Worm (Caenorhabditis elegans): Measurements from ENCODE around the gene col-150.

The col-150 gene

ce11 chrV:10255005-10255472 lies 39.4 kb downstream of the col-150 start, which contains the start of gene rop-1:
Gene rop-1, minus strand, starts transcription at chrV:10255055.
- peak; percentile 35 for TF ChIP-seq lin-14 (GFP tag; optimal IDR thresholded peaks at IDR 0.05)
- no peak for TF ChIP-seq egl-13 (tag; optimal IDR thresholded peaks at IDR 0.05)
- TF ChIP-seq fos-1 (tag; optimal IDR thresholded peaks at IDR 0.05) = no peak
- TF ChIP-seq jun-1 (tag; optimal IDR thresholded peaks at IDR 0.05) = no peak
- TF ChIP-seq nhr-77 (tag; optimal IDR thresholded peaks at IDR 0.05) = no peak
- TF ChIP-seq nhr-90 (tag; optimal IDR thresholded peaks at IDR 0.05; ENCODE audit: poor library complexity) = no peak
- peak in 1 of 2 experiments; percentile 52 for TF ChIP-seq lsy-2 (tag; optimal IDR thresholded peaks at IDR 0.05)
- no peak for TF ChIP-seq unc-130 (tag; optimal IDR thresholded peaks at IDR 0.05)
- peak; percentile 10 for TF ChIP-seq nhr-20 (tag; optimal IDR thresholded peaks at IDR 0.05)
- TF ChIP-seq ceh-82 (tag; optimal IDR thresholded peaks at IDR 0.05) = peak in 1 of 3 experiments; percentile 3
- no peak for TF ChIP-seq vab-15 (tag; optimal IDR thresholded peaks at IDR 0.05)
- TF ChIP-seq blmp-1 (tag; optimal IDR thresholded peaks at IDR 0.05) = peak; percentile 89
- peak; percentile 67 for TF ChIP-seq skn-1 (tag; optimal IDR thresholded peaks at IDR 0.05)
- TF ChIP-seq sox-4 (tag; optimal IDR thresholded peaks at IDR 0.05) = no peak
- TF ChIP-seq efl-1 (optimal IDR thresholded peaks at IDR 0.05) = peak in 1 of 2 experiments; percentile 26
- peak in 1 of 2 experiments; percentile 4 for TF ChIP-seq efl-1 (GFP tag; optimal IDR thresholded peaks at IDR 0.05 in 1 of 2)
- TF ChIP-seq lin-35 (GFP tag; optimal IDR thresholded peaks at IDR 0.05) = peak in 1 of 2 experiments; percentile 28
- TF ChIP-seq elt-2 (tag; optimal IDR thresholded peaks at IDR 0.05) = peak; percentile 5

DNA sequence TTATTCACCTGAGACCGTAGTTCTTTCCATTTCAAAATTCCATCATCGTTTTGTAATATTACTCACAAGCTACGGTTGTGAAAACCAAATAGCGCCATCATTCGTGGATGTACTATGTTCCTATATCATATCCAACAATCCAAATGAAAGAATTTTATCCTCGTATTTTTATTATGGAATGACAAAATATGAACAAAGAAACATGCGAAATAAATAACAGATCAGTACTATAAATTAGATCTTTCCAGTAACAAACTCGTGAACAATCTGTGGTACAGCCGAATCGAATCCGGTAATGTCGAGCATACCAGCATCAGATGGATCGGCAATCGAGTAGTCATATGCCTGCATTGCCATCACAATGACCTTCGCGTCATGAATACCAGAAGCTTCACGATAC lies 41.8 kb downstream of the col-150 start:
- no peak for TF ChIP-seq nhr-20 (tag; optimal IDR thresholded peaks at IDR 0.05)
- no peak for TF ChIP-seq lin-14 (GFP tag; optimal IDR thresholded peaks at IDR 0.05)
- TF ChIP-seq dsc-1 (tag; optimal IDR thresholded peaks at IDR 0.05) = no peak
- no peak for TF ChIP-seq hlh-4 (tag; optimal IDR thresholded peaks at IDR 0.05)
- no peak for TF ChIP-seq unc-86 (tag; optimal IDR thresholded peaks at IDR 0.05)
- TF ChIP-seq fos-1 (tag; optimal IDR thresholded peaks at IDR 0.05) = no peak

ce11 chrV:10249515-10249914 lies 44.9 kb downstream of the col-150 start:
- TF ChIP-seq C16A3.4 (tag; optimal IDR thresholded peaks at IDR 0.05) = no peak
- TF ChIP-seq ztf-11 (tag; optimal IDR thresholded peaks at IDR 0.05) = no peak
- TF ChIP-seq C34B4.2 (tag; optimal IDR thresholded peaks at IDR 0.05) = no peak
- no peak for TF ChIP-seq nhr-20 (tag; optimal IDR thresholded peaks at IDR 0.05)
- TF ChIP-seq grh-1 (GFP tag; IDR thresholded peaks at IDR 0.05) = no peak
- no peak for TF ChIP-seq nhr-71 (tag; optimal IDR thresholded peaks at IDR 0.05)
- TF ChIP-seq tbx-2 (tag; optimal IDR thresholded peaks at IDR 0.05) = no peak
- TF ChIP-seq ama-1 (optimal IDR thresholded peaks at IDR 0.05) = no peak
- no peak for TF ChIP-seq zip-4 (GFP tag; optimal IDR thresholded peaks at IDR 0.05)
- TF ChIP-seq elt-3 (tag; optimal IDR thresholded peaks at IDR 0.05) = no peak
- TF ChIP-seq mdl-1 (tag; optimal IDR thresholded peaks at IDR 0.05) = no peak
- no peak for TF ChIP-seq skn-1 (tag; optimal IDR thresholded peaks at IDR 0.05)
- no peak for TF ChIP-seq nhr-84 (tag; optimal IDR thresholded peaks at IDR 0.05)
- TF ChIP-seq sup-37 (GFP tag; optimal IDR thresholded peaks at IDR 0.05) = no peak
- no peak for TF ChIP-seq aly-2 (tag; optimal IDR thresholded peaks at IDR 0.05)
- TF ChIP-seq ces-1 (GFP tag; optimal IDR thresholded peaks at IDR 0.05) = no peak
- TF ChIP-seq lin-35 (GFP tag; optimal IDR thresholded peaks at IDR 0.05) = no peak

DNA sequence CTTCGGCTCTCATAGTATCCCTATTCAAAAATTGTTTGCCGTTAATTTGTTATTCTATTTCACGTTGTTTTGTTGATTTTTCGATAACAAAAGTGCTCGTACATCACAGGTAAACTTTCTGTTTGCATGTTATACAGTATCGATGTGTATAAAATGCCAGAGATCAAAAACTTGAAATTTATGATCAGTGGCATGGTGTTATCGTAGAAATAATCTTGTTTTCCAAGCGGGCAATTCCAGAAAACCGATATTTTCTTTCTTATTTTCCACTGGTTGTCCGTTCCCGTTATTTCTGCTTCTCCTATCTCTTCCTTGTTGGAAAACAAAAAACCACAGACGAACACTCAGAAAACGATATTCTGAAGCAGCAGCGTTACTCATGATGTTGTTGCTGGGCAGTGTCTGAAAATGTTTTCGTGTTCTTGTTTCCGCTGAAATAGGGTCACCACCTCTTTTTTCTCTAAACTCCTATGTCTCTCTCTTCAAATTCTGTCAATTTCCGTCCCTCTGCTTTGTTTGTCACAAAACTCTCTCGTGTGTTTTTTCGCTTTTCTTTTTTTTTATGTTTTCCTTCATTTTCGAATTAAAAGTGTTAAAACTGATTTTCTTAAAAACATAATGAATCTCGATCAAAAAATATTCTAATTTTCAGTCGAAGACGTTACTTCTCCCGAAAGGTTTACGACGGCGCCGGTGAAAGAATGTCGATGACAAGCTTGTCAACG lies 46.0 kb downstream of the col-150 start, which contains the start of gene akt-1:
Gene akt-1, plus strand, starts transcription at position 651 of the 725 bp plus-strand sequence.
- TF ChIP-seq mdl-1 (tag; optimal IDR thresholded peaks at IDR 0.05) = no peak
- TF ChIP-seq efl-3 (GFP tag; optimal IDR thresholded peaks at IDR 0.05) = no peak
- TF ChIP-seq efl-1 (optimal IDR thresholded peaks at IDR 0.05) = no peak
- peak in 1 of 2 experiments; percentile 49 for TF ChIP-seq efl-1 (GFP tag; optimal IDR thresholded peaks at IDR 0.05 in 1 of 2)
- peak; percentile 2 for TF ChIP-seq ama-1 (optimal IDR thresholded peaks at IDR 0.05)
